Fruit fly (Drosophila melanogaster) Kc167 (cell line): Measurements from ENCODE around the gene Pgant5.

Experiments used
- Sin3A ChIP-seq: fragments of >200 bp; optimal IDR thresholded peaks from 2 replicates; lab custom pipeline; 2018; ENCODE audit warnings: missing external identifiers
- h ChIP-seq: fragments of >200 bp; optimal IDR thresholded peaks from 3 replicates; lab custom pipeline; 2018; ENCODE audit warnings: missing external identifiers
- insv ChIP-seq: fragments of >200 bp; optimal IDR thresholded peaks from 3 replicates; lab custom pipeline; 2018; ENCODE audit warnings: missing external identifiers
- psq ChIP-seq: fragments of >200 bp; optimal IDR thresholded peaks from 2 replicates; lab custom pipeline; 2017; ENCODE audit warnings: missing external identifiers

- TF ChIP-seq Sin3A (no peak), psq (lab: Kevin White, UChicago) (no peak), h (lab: Kevin White, UChicago) (no peak), insv (lab: Kevin White, UChicago) (no peak)
These were observed 32.4 kb downstream of the Pgant5 start for dm6 chr2L:5060952-5061478.
